Worm (Caenorhabditis elegans) whole organism, midembryonic: ENCODE data around the gene F55A11.11.

Source experiments
- T22C8.4 ChIP-seq: fragments of 200-800 bp; sonication (Bioruptor generic); IDR thresholded peaks from 2 replicates; pipeline ENCODE4 v1.3.6; 2022; ENCODE audit warnings: missing genetic modification characterization, missing compliant biosample characterization
- cog-1 ChIP-seq: sonication (generic microtip); optimal IDR thresholded peaks from 2 replicates; lab custom pipeline; 2016; ENCODE audit warnings: missing genetic modification characterization, missing compliant biosample characterization
- flt-1 ChIP-seq: fragments of 200-800 bp; sonication (Bioruptor generic); IDR thresholded peaks from 2 replicates; pipeline ENCODE4 v1.3.6; 2022; ENCODE audit warnings: missing genetic modification characterization, missing compliant biosample characterization
- klf-2 ChIP-seq: fragments of 200-800 bp; sonication (Bioruptor generic); conservative IDR thresholded peaks from 2 replicates; pipeline ENCODE4 v1.3.6; 2022; ENCODE audit warnings: missing genetic modification reagents, missing genetic modification characterization, missing compliant biosample characterization
- med-1 ChIP-seq: sonication (generic microtip); optimal IDR thresholded peaks from 2 replicates; lab custom pipeline; 2017; ENCODE audit warnings: missing genetic modification characterization, mild to moderate bottlenecking, missing compliant biosample characterization, antibody characterized with exemption, missing genetic modification reagents; ENCODE audit not compliant: insufficient read depth
- ref-1 ChIP-seq: fragments of 200-800 bp; sonication (Bioruptor generic); conservative IDR thresholded peaks from 2 replicates; pipeline ENCODE4 v1.3.6; 2022; ENCODE audit warnings: missing genetic modification reagents, missing genetic modification characterization, missing compliant biosample characterization
- tab-1 ChIP-seq: fragments of 200-800 bp; sonication (Bioruptor generic); IDR thresholded peaks from 2 replicates; pipeline ENCODE4 v1.3.6; 2022; ENCODE audit warnings: missing genetic modification characterization, missing compliant biosample characterization
- ztf-23 ChIP-seq: fragments of 200-800 bp; sonication (Bioruptor generic); IDR thresholded peaks from 2 replicates; pipeline ENCODE4 v1.3.6; 2022; ENCODE audit warnings: missing genetic modification reagents, missing genetic modification characterization, missing compliant biosample characterization
- ztf-29 ChIP-seq: fragments of 200-800 bp; sonication (Bioruptor generic); IDR thresholded peaks from 2 replicates; pipeline ENCODE4 v1.3.6; 2022; ENCODE audit warnings: missing genetic modification reagents, missing genetic modification characterization, missing compliant biosample characterization

DNA sequence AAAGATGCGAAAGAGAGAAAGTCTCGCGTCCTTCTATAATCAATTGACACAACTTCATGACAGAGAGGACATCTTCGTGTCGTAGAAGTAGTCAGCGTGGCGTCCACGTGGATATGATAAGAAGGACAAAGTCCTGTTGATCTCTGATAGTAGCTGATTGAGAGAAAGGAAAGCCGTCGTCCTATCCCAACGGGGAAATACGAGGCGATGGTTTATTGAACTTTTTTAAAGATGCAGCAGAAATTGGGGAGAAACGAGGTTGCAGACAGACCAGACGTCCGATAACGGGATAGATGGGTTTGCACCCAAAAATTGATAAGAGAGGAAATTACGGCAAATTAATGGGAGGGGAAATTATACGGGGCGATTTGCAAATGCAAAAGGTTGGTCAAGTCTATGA, 19.6 kb downstream of the F55A11.11 start:
- TF ChIP-seq tab-1 (GFP tag; lab: Robert Waterston, UW) (no peak), med-1 (GFP tag; lab: Kevin White, UChicago) (no peak), ztf-23 (GFP tag; lab: Robert Waterston, UW) (no peak), cog-1 (tag; lab: Kevin White, UChicago) (no peak), ztf-29 (GFP tag; lab: Robert Waterston, UW) (no peak), klf-2 (GFP tag; lab: Robert Waterston, UW) (no peak), flt-1 (no peak), T22C8.4 (GFP tag; lab: Robert Waterston, UW) (no peak), ref-1 (no peak)
